Worm (Caenorhabditis elegans) whole organism, L4/young adult: ENCODE measurements around the gene F28A10.8.

ENCODE experiments used
- W03F9.2 ChIP-seq: fragments of 150-350 bp; optimal IDR thresholded peaks from 2 replicates; lab custom pipeline; 2014; ENCODE audit warnings: missing biosample characterization, missing genetic modification characterization
- him-1 ChIP-seq: sonication (generic microtip); optimal IDR thresholded peaks from 2 replicates; lab custom pipeline; 2016; ENCODE audit warnings: missing genotype, missing genetic modification reagents, missing genetic modification characterization, missing compliant biosample characterization

DNA sequence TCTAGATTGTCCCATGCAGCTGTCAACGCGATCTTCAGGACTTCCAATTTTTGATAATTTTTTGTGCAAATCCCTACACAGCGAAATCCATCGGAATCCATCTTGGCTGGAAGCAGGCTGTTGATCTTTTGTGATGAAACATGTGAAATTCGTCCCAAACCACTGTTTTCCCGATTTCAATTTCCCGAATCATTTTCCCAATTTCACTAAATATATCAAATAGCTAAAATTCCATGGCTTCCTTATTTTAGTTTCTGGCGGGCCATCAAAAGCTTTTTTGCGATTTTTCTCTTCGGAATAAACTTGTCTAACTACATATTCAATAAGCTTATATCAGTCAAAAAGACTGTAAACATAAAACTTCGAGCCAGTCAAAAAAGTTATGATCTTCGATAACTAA is 16.8 kb downstream of the F28A10.8 start, which contains the start of gene F46F5.8:
- TF ChIP-seq W03F9.2 (no peak), him-1 (tag; lab: Kevin White, UChicago) (no peak)
